Worm (Caenorhabditis elegans) whole organism, late embryonic: ENCODE results near the gene clec-143.

Experiments
- C08G9.2 ChIP-seq: sonication (generic microtip); optimal IDR thresholded peaks from 2 replicates; lab custom pipeline; 2016; ENCODE audit warnings: mild to moderate bottlenecking, missing genetic modification characterization, moderate library complexity, missing compliant biosample characterization
- K02D7.2 ChIP-seq: sonication (generic microtip); optimal IDR thresholded peaks from 2 replicates; lab custom pipeline; 2017; ENCODE audit warnings: mild to moderate bottlenecking, missing genetic modification characterization, missing compliant biosample characterization
- K09A11.1 ChIP-seq: sonication (generic microtip); optimal IDR thresholded peaks from 2 replicates; lab custom pipeline; 2017; ENCODE audit warnings: antibody characterized with exemption, mild to moderate bottlenecking, missing genetic modification characterization, missing compliant biosample characterization; ENCODE audit not compliant: insufficient read depth
- ahr-1 ChIP-seq: sonication (generic microtip); optimal IDR thresholded peaks from 2 replicates; lab custom pipeline; 2016; ENCODE audit warnings: missing genetic modification characterization, missing compliant biosample characterization
- ceh-18 ChIP-seq: sonication (generic microtip); optimal IDR thresholded peaks from 2 replicates; lab custom pipeline; 2016; ENCODE audit warnings: missing genetic modification characterization, missing compliant biosample characterization
- ceh-2 ChIP-seq: sonication (generic microtip); optimal IDR thresholded peaks from 2 replicates; lab custom pipeline; 2016; ENCODE audit warnings: missing genotype, missing genetic modification characterization, missing compliant biosample characterization
- ceh-24 ChIP-seq: sonication (generic microtip); optimal IDR thresholded peaks from 2 replicates; lab custom pipeline; 2016; ENCODE audit warnings: mild to moderate bottlenecking, missing genetic modification characterization, missing compliant biosample characterization
- ceh-30 ChIP-seq: fragments of 150-350 bp; optimal IDR thresholded peaks from 2 replicates; lab custom pipeline; 2014; ENCODE audit warnings: missing biosample characterization, missing genetic modification characterization
- ceh-31 ChIP-seq: sonication (generic microtip); optimal IDR thresholded peaks from 2 replicates; lab custom pipeline; 2016; ENCODE audit warnings: missing genetic modification characterization, missing compliant biosample characterization
- ceh-34 ChIP-seq: sonication (generic microtip); optimal IDR thresholded peaks from 2 replicates; lab custom pipeline; 2016; ENCODE audit warnings: mild to moderate bottlenecking, missing genetic modification characterization, missing compliant biosample characterization
- ceh-45 ChIP-seq: fragments of 200-800 bp; sonication (Bioruptor generic); IDR thresholded peaks from 2 replicates; pipeline ENCODE4 v1.3.6; 2022; ENCODE audit warnings: missing genetic modification reagents, missing genetic modification characterization, missing compliant biosample characterization
- ceh-48 ChIP-seq: sonication (generic microtip); optimal IDR thresholded peaks from 2 replicates; lab custom pipeline; 2016; ENCODE audit warnings: missing genetic modification characterization, inconsistent platforms, missing compliant biosample characterization
- ceh-9 ChIP-seq: sonication (generic microtip); optimal IDR thresholded peaks from 2 replicates; lab custom pipeline; 2016; ENCODE audit warnings: mild to moderate bottlenecking, missing genetic modification characterization, inconsistent platforms, missing compliant biosample characterization
- che-1 ChIP-seq: sonication (generic microtip); optimal IDR thresholded peaks from 2 replicates; lab custom pipeline; 2016; ENCODE audit warnings: mild to moderate bottlenecking, missing genetic modification characterization, missing compliant biosample characterization
- dve-1 ChIP-seq: sonication (generic microtip); optimal IDR thresholded peaks from 2 replicates; lab custom pipeline; 2017; ENCODE audit warnings: antibody characterized with exemption, mild to moderate bottlenecking, missing genetic modification characterization, missing compliant biosample characterization
- elt-2 ChIP-seq: sonication (generic microtip); optimal IDR thresholded peaks from 2 replicates; lab custom pipeline; 2016; ENCODE audit warnings: missing genetic modification reagents, missing genetic modification characterization, missing compliant biosample characterization
- elt-4 ChIP-seq: sonication (generic microtip); optimal IDR thresholded peaks from 2 replicates; lab custom pipeline; 2016; ENCODE audit warnings: missing genetic modification characterization, missing compliant biosample characterization
- ets-4 ChIP-seq: sonication (generic microtip); optimal IDR thresholded peaks from 2 replicates; lab custom pipeline; 2016; ENCODE audit warnings: missing genetic modification characterization, missing compliant biosample characterization
- eyg-1 ChIP-seq: sonication (generic microtip); optimal IDR thresholded peaks from 2 replicates; lab custom pipeline; 2016; ENCODE audit warnings: missing genotype, missing genetic modification characterization, missing compliant biosample characterization
- fkh-10 ChIP-seq: fragments of 150-350 bp; optimal IDR thresholded peaks from 2 replicates; lab custom pipeline; 2014; ENCODE audit warnings: missing biosample characterization, missing genetic modification reagents, missing genetic modification characterization
- fkh-6 ChIP-seq: sonication (generic microtip); optimal IDR thresholded peaks from 2 replicates; lab custom pipeline; 2016; ENCODE audit warnings: missing genetic modification characterization, missing compliant biosample characterization
- gmeb-2 ChIP-seq: sonication (generic microtip); optimal IDR thresholded peaks from 2 replicates; lab custom pipeline; 2016; ENCODE audit warnings: missing genetic modification characterization, inconsistent platforms, missing compliant biosample characterization
- hlh-13 ChIP-seq: fragments of 200-800 bp; sonication (Bioruptor generic); optimal IDR thresholded peaks from 2 replicates; lab custom pipeline; 2018; ENCODE audit warnings: mild to moderate bottlenecking, missing genetic modification characterization, missing compliant biosample characterization
- hlh-8 ChIP-seq: sonication (generic microtip); optimal IDR thresholded peaks from 2 replicates; lab custom pipeline; 2016; ENCODE audit warnings: missing genotype, missing genetic modification characterization, missing compliant biosample characterization
- lim-6 ChIP-seq: sonication (generic microtip); optimal IDR thresholded peaks from 2 replicates; lab custom pipeline; 2016; ENCODE audit warnings: missing genetic modification characterization, missing compliant biosample characterization
- mec-3 ChIP-seq: sonication (generic microtip); optimal IDR thresholded peaks from 2 replicates; lab custom pipeline; 2016; ENCODE audit warnings: borderline replicate concordance, missing genetic modification characterization, missing compliant biosample characterization
- nfya-1 ChIP-seq: sonication (generic microtip); optimal IDR thresholded peaks from 2 replicates; lab custom pipeline; 2017; ENCODE audit warnings: missing genetic modification characterization, mild to moderate bottlenecking, missing compliant biosample characterization, antibody characterized with exemption, moderate library complexity
- nhr-11 ChIP-seq: fragments of 150-350 bp; optimal IDR thresholded peaks from 2 replicates; lab custom pipeline; 2014; ENCODE audit warnings: missing biosample characterization, missing genetic modification characterization
- nhr-232 ChIP-seq: sonication (generic microtip); optimal IDR thresholded peaks from 2 replicates; lab custom pipeline; 2016; ENCODE audit warnings: missing genetic modification characterization, missing compliant biosample characterization
- pax-1 ChIP-seq: fragments of 150-350 bp; optimal IDR thresholded peaks from 2 replicates; lab custom pipeline; 2014; ENCODE audit warnings: missing biosample characterization, missing genetic modification characterization
- pha-4 ChIP-seq: fragments of 150-350 bp; optimal IDR thresholded peaks from 2 replicates; lab custom pipeline; 2018; ENCODE audit warnings: missing biosample characterization, missing genetic modification reagents, missing genetic modification characterization
- ref-2 ChIP-seq: sonication (generic microtip); optimal IDR thresholded peaks from 2 replicates; lab custom pipeline; 2016; ENCODE audit warnings: missing genetic modification characterization, missing compliant biosample characterization
- sdc-2 ChIP-seq: sonication (generic microtip); optimal IDR thresholded peaks from 2 replicates; lab custom pipeline; 2016; ENCODE audit warnings: missing genotype, missing genetic modification characterization, missing compliant biosample characterization
- sox-2 ChIP-seq: fragments of 200-800 bp; sonication (Bioruptor generic); IDR thresholded peaks from 2 replicates; pipeline ENCODE4 v1.3.6; 2022; ENCODE audit warnings: missing genetic modification reagents, missing genetic modification characterization, missing compliant biosample characterization
- sox-4 ChIP-seq: sonication (generic microtip); optimal IDR thresholded peaks from 2 replicates; lab custom pipeline; 2017; ENCODE audit warnings: mild to moderate bottlenecking, missing genetic modification characterization, inconsistent platforms, missing compliant biosample characterization
- ttx-3 ChIP-seq: sonication (generic microtip); optimal IDR thresholded peaks from 2 replicates; lab custom pipeline; 2016; ENCODE audit warnings: missing genetic modification reagents, missing genetic modification characterization, missing compliant biosample characterization
- unc-42 ChIP-seq: sonication (generic microtip); optimal IDR thresholded peaks from 2 replicates; lab custom pipeline; 2016; ENCODE audit warnings: missing genotype, missing genetic modification characterization, missing compliant biosample characterization
- unc-55 ChIP-seq: sonication (generic microtip); optimal IDR thresholded peaks from 2 replicates; lab custom pipeline; 2017; ENCODE audit warnings: missing biosample characterization, missing genetic modification reagents, missing genetic modification characterization
- zip-5 ChIP-seq: sonication (generic microtip); optimal IDR thresholded peaks from 2 replicates; lab custom pipeline; 2016; ENCODE audit warnings: missing genetic modification characterization, missing compliant biosample characterization

Gene clec-143

DNA sequence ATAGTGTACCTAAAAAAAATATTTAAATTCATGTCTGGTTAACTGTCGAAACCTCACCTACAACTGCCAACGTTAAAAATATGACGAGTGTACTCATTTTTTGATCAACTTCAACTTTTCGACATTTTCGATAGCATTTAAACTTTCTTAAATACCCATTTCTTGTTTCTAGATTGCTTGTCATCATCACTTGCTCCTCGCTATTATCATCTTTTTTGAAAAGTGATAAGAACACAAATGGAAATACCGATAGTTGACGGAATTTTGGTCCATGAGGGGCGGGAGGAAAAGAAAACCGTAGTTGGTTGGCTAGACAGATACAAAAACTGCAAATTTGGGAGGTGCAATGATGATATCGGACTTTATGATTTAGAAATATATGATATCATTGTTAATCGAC, at the start of gene clec-143:
TSS of gene clec-143 (minus strand) at position 139 of the 400 bp plus-strand sequence.
- TF ChIP-seq ceh-18 (tag; lab: Kevin White, UChicago) (no peak), ceh-48 (tag; lab: Kevin White, UChicago) (no peak), lim-6 (tag; lab: Kevin White, UChicago) (no peak), fkh-10 (no peak), ref-2 (tag; lab: Kevin White, UChicago) (no peak), ceh-34 (tag; lab: Kevin White, UChicago) (no peak), K09A11.1 (tag; lab: Kevin White, UChicago) (no peak), elt-4 (tag; lab: Kevin White, UChicago) (no peak), hlh-13 (GFP tag; lab: Kevin White, UChicago) (no peak), sox-2 (GFP tag; lab: Robert Waterston, UW) (no peak), fkh-6 (no peak), C08G9.2 (tag; lab: Kevin White, UChicago) (no peak)

- no peak for TF ChIP-seq ceh-30 (tag; lab: Kevin White, UChicago)
- no peak for TF ChIP-seq che-1
- no peak for TF ChIP-seq unc-55
Measured at ce11 chrII:10519863-10520262, 49.8 kb upstream of the clec-143 start.

ce11 chrII:10519017-10519416, 48.9 kb upstream of the clec-143 start, which contains the start of gene F59B10.4:
F59B10.4 (minus strand) TSS chrII:10519117.
- TF ChIP-seq K02D7.2 (tag; lab: Kevin White, UChicago) (no peak), eyg-1 (tag; lab: Kevin White, UChicago) (no peak), K09A11.1 (tag; lab: Kevin White, UChicago) (no peak), elt-2 (tag; lab: Kevin White, UChicago) (no peak), ceh-48 (tag; lab: Kevin White, UChicago) (no peak), lim-6 (tag; lab: Kevin White, UChicago) (no peak), nhr-232 (tag; lab: Kevin White, UChicago) (no peak), ceh-2 (tag; lab: Kevin White, UChicago) (no peak), ceh-9 (tag; lab: Kevin White, UChicago) (no peak), unc-42 (tag; lab: Kevin White, UChicago) (no peak), pha-4 (tag; lab: Kevin White, UChicago) (no peak), fkh-6 (no peak), hlh-8 (tag; lab: Kevin White, UChicago) (no peak), ahr-1 (no peak), ceh-45 (GFP tag; lab: Robert Waterston, UW) (no peak), ttx-3 (tag; lab: Kevin White, UChicago) (no peak)

DNA sequence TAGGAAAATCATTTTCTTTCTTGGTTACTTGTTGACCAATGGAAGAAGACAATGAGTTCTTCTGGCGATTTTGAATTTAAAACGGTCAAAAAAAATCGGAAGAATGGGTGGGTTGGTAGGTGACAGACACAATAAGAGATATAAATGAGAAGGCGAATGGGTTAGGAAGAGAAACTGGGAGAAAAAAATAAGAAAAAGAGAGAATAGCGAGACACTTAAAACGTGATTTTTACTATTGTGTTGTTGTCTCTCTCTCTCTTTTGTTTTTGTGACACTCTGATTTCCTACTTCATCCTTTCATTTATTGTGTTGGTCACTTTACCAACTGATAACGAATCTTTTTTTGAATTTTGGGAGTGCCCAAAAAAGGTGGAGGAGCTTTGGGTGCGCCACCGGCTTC, 46.3 kb upstream of the clec-143 start:
- TF ChIP-seq sdc-2 (tag; lab: Kevin White, UChicago): no peak
- TF ChIP-seq ceh-48 (tag; lab: Kevin White, UChicago): no peak
- no peak for TF ChIP-seq pax-1 (tag; lab: Kevin White, UChicago)
- no peak for TF ChIP-seq elt-2 (tag; lab: Kevin White, UChicago)
- no peak for TF ChIP-seq sox-4 (tag; lab: Kevin White, UChicago)
- TF ChIP-seq ets-4 (tag; lab: Kevin White, UChicago): no peak
- TF ChIP-seq unc-42 (tag; lab: Kevin White, UChicago): no peak
- no peak for TF ChIP-seq nfya-1
- no peak for TF ChIP-seq ceh-31 (tag; lab: Kevin White, UChicago)
- TF ChIP-seq dve-1: no peak
- TF ChIP-seq ceh-2 (tag; lab: Kevin White, UChicago): no peak
- no peak for TF ChIP-seq gmeb-2 (tag; lab: Kevin White, UChicago)
- no peak for TF ChIP-seq zip-5
- TF ChIP-seq ceh-24 (tag; lab: Kevin White, UChicago): no peak
- TF ChIP-seq K02D7.2 (tag; lab: Kevin White, UChicago): no peak
- no peak for TF ChIP-seq nhr-11 (tag; lab: Kevin White, UChicago)
- no peak for TF ChIP-seq mec-3 (tag; lab: Kevin White, UChicago)
- no peak for TF ChIP-seq elt-4 (tag; lab: Kevin White, UChicago)
- no peak for TF ChIP-seq ceh-9 (tag; lab: Kevin White, UChicago)
